Worm (Caenorhabditis elegans): Measurements from ENCODE around the gene vps-15.

The vps-15 gene

ce11 chrII:11948459-11948858, 32.8 kb upstream of the vps-15 start, which contains the start of gene W03C9.8:
W03C9.8 (plus strand) TSS chrII:11948759.
- no peak for TF ChIP-seq nhr-76 (tag; optimal IDR thresholded peaks at IDR 0.05)
- TF ChIP-seq mls-2 (tag; optimal IDR thresholded peaks at IDR 0.05), result no peak
- TF ChIP-seq ces-1 (GFP tag; optimal IDR thresholded peaks at IDR 0.05), result no peak
- no peak for TF ChIP-seq blmp-1 (tag; optimal IDR thresholded peaks at IDR 0.05)
- no peak for TF ChIP-seq zip-8 (tag; optimal IDR thresholded peaks at IDR 0.05)
- TF ChIP-seq mab-5 (tag; optimal IDR thresholded peaks at IDR 0.05), result no peak
- TF ChIP-seq flh-1 (GFP tag; optimal IDR thresholded peaks at IDR 0.05), result no peak
- TF ChIP-seq pha-4 (tag; optimal IDR thresholded peaks at IDR 0.05), result no peak
- TF ChIP-seq snpc-4 (tag; optimal IDR thresholded peaks at IDR 0.05), result no peak
- TF ChIP-seq ceh-39 (tag; optimal IDR thresholded peaks at IDR 0.05), result no peak
- no peak for TF ChIP-seq elt-3 (tag; optimal IDR thresholded peaks at IDR 0.05)

- TF ChIP-seq nhr-76 (tag; optimal IDR thresholded peaks at IDR 0.05) (no peak), zip-8 (tag; optimal IDR thresholded peaks at IDR 0.05) (no peak), pha-4 (tag; optimal IDR thresholded peaks at IDR 0.05) (no peak), elt-3 (tag; optimal IDR thresholded peaks at IDR 0.05) (no peak), sem-2 (GFP tag; optimal IDR thresholded peaks at IDR 0.05) (no peak), elt-1 (tag; optimal IDR thresholded peaks at IDR 0.05; ENCODE audit: borderline replicate concordance, insufficient read depth) (no peak), lin-32 (GFP tag; optimal IDR thresholded peaks at IDR 0.05) (no peak), ztf-11 (tag; optimal IDR thresholded peaks at IDR 0.05) (no peak), ces-1 (GFP tag; optimal IDR thresholded peaks at IDR 0.05) (no peak), ceh-83 (GFP tag; optimal IDR thresholded peaks at IDR 0.05) (no peak), ham-2 (GFP tag; optimal IDR thresholded peaks at IDR 0.05) (no peak), ceh-39 (tag; optimal IDR thresholded peaks at IDR 0.05) (no peak), unc-39 (tag; optimal IDR thresholded peaks at IDR 0.05) (no peak)
These were observed 20.7 kb upstream of the vps-15 start for ce11 chrII:11936393-11936792.

ce11 chrII:11935266-11935665, 19.6 kb upstream of the vps-15 start, which contains the start of gene lin-29:
lin-29 (minus strand) TSS chrII:11935343.
- no peak for TF ChIP-seq lsy-2 (tag; optimal IDR thresholded peaks at IDR 0.05)
- no peak for TF ChIP-seq ceh-43 (GFP tag; optimal IDR thresholded peaks at IDR 0.05)
- TF ChIP-seq nhr-2 (tag; optimal IDR thresholded peaks at IDR 0.05), result no peak
- no peak for TF ChIP-seq unc-62 (GFP tag; optimal IDR thresholded peaks at IDR 0.05)
- TF ChIP-seq zip-8 (tag; optimal IDR thresholded peaks at IDR 0.05), result no peak
- no peak for TF ChIP-seq snpc-4 (tag; optimal IDR thresholded peaks at IDR 0.05)
- TF ChIP-seq ceh-39 (tag; optimal IDR thresholded peaks at IDR 0.05), result no peak
- no peak for TF ChIP-seq lin-13 (tag; optimal IDR thresholded peaks at IDR 0.05)
- no peak for TF ChIP-seq ceh-83 (GFP tag; optimal IDR thresholded peaks at IDR 0.05)
- no peak for TF ChIP-seq cnd-1 (tag; optimal IDR thresholded peaks at IDR 0.05)
- no peak for TF ChIP-seq tbx-8 (GFP tag; optimal IDR thresholded peaks at IDR 0.05)

ce11 chrII:11930132-11930531, 14.5 kb upstream of the vps-15 start:
- no peak for TF ChIP-seq cnd-1 (tag; optimal IDR thresholded peaks at IDR 0.05)
- no peak for TF ChIP-seq nhr-76 (tag; optimal IDR thresholded peaks at IDR 0.05)
- no peak for TF ChIP-seq bed-3 (GFP tag; optimal IDR thresholded peaks at IDR 0.05)
- TF ChIP-seq blmp-1 (tag; optimal IDR thresholded peaks at IDR 0.05), result no peak
- no peak for TF ChIP-seq ceh-39 (tag; optimal IDR thresholded peaks at IDR 0.05)
- no peak for TF ChIP-seq elt-1 (tag; optimal IDR thresholded peaks at IDR 0.05; ENCODE audit: borderline replicate concordance, insufficient read depth)

- TF ChIP-seq lin-32 (GFP tag; optimal IDR thresholded peaks at IDR 0.05) (no peak), nhr-76 (tag; optimal IDR thresholded peaks at IDR 0.05) (no peak), nhr-28 (tag; optimal IDR thresholded peaks at IDR 0.05) (no peak), ceh-39 (tag; optimal IDR thresholded peaks at IDR 0.05) (no peak), flh-1 (GFP tag; optimal IDR thresholded peaks at IDR 0.05) (no peak), hlh-1 (tag; optimal IDR thresholded peaks at IDR 0.05) (no peak), M03D4.4 (tag; optimal IDR thresholded peaks at IDR 0.05) (no peak), elt-3 (tag; optimal IDR thresholded peaks at IDR 0.05) (no peak), nhr-2 (tag; optimal IDR thresholded peaks at IDR 0.05) (no peak), drap-1 (GFP tag; optimal IDR thresholded peaks at IDR 0.05) (no peak), unc-39 (tag; optimal IDR thresholded peaks at IDR 0.05) (no peak), unc-62 (GFP tag; optimal IDR thresholded peaks at IDR 0.05) (no peak), ham-2 (GFP tag; optimal IDR thresholded peaks at IDR 0.05) (no peak), ceh-43 (GFP tag; optimal IDR thresholded peaks at IDR 0.05) (no peak), unc-120 (tag; optimal IDR thresholded peaks at IDR 0.05; ENCODE audit: poor library complexity, severe bottlenecking) (no peak), pha-4 (tag; optimal IDR thresholded peaks at IDR 0.05) (no peak), mab-5 (tag; optimal IDR thresholded peaks at IDR 0.05) (no peak), nhr-237 (tag; optimal IDR thresholded peaks at IDR 0.05) (no peak)
These were observed 13.1 kb upstream of the vps-15 start for ce11 chrII:11928752-11929151.
